Fruit fly (Drosophila melanogaster) whole organism, embryonic: ENCODE results near the gene CG7565.

Experiments
- ATbp ChIP-seq: fragments of 200-800 bp; sonication (Bioruptor generic); optimal IDR thresholded peaks from 2 replicates; lab custom pipeline; 2017; ENCODE audit warnings: missing biosample characterization, mild to moderate bottlenecking, missing genetic modification characterization, missing genetic modification reagents
- CG10267 ChIP-seq: fragments of 200-800 bp; sonication (Bioruptor generic); optimal IDR thresholded peaks from 2 replicates; lab custom pipeline; 2018; ENCODE audit warnings: missing biosample characterization, mild to moderate bottlenecking, missing genetic modification characterization, moderate library complexity
- CG10565 ChIP-seq: fragments of 200-800 bp; sonication (Bioruptor generic); optimal IDR thresholded peaks from 3 replicates; lab custom pipeline; 2016; ENCODE audit warnings: missing biosample characterization, mild to moderate bottlenecking, missing genetic modification characterization
- CG11085 ChIP-seq: fragments of 200-800 bp; sonication (Bioruptor generic); IDR thresholded peaks from 2 replicates; pipeline ENCODE4 v1.3.6; 2022; ENCODE audit warnings: missing biosample characterization, missing genetic modification characterization
- CG11456 ChIP-seq: fragments of 200-800 bp; sonication (Bioruptor generic); IDR thresholded peaks from 3 replicates; pipeline ENCODE4 v1.3.6; 2022; ENCODE audit warnings: missing biosample characterization, missing genetic modification characterization
- CG11504 ChIP-seq: fragments of 200-800 bp; sonication (Bioruptor generic); optimal IDR thresholded peaks from 3 replicates; lab custom pipeline; 2019; ENCODE audit warnings: missing biosample characterization, mild to moderate bottlenecking, missing genetic modification characterization, moderate library complexity
- CG11696 ChIP-seq: fragments of 200-800 bp; sonication (Bioruptor generic); IDR thresholded peaks from 2 replicates; pipeline ENCODE4 v1.3.6; 2022; ENCODE audit warnings: missing biosample characterization, missing genetic modification characterization
- CG12299 ChIP-seq: fragments of 200-800 bp; sonication (Bioruptor generic); optimal IDR thresholded peaks from 2 replicates; lab custom pipeline; 2018; ENCODE audit warnings: missing biosample characterization, mild to moderate bottlenecking, missing genetic modification characterization
- CG13775 ChIP-seq: fragments of 200-800 bp; sonication (Bioruptor generic); optimal IDR thresholded peaks from 3 replicates; lab custom pipeline; 2017; ENCODE audit warnings: missing biosample characterization, mild to moderate bottlenecking, missing genetic modification characterization
- CG15269 ChIP-seq: fragments of 200-800 bp; sonication (Bioruptor generic); optimal IDR thresholded peaks from 2 replicates; lab custom pipeline; 2018; ENCODE audit warnings: missing biosample characterization, mild to moderate bottlenecking, missing genetic modification characterization, moderate library complexity
- CG2199 ChIP-seq: fragments of 200-800 bp; sonication (Bioruptor generic); IDR thresholded peaks from 3 replicates; pipeline ENCODE4 v1.3.6; 2022; ENCODE audit warnings: missing biosample characterization, missing genetic modification characterization
- CG2889 ChIP-seq: fragments of 200-800 bp; sonication (Bioruptor generic); IDR thresholded peaks from 3 replicates; pipeline ENCODE4 v1.3.6; 2022; ENCODE audit warnings: missing biosample characterization, missing genetic modification characterization
- CG33557 ChIP-seq: fragments of 200-800 bp; sonication (Bioruptor generic); optimal IDR thresholded peaks from 2 replicates; lab custom pipeline; 2019; ENCODE audit warnings: missing biosample characterization, mild to moderate bottlenecking, missing genetic modification characterization, moderate library complexity
- CG3847 ChIP-seq: fragments of 200-800 bp; sonication (Bioruptor generic); IDR thresholded peaks from 2 replicates; pipeline ENCODE4 v1.3.6; 2022; ENCODE audit warnings: missing biosample characterization, missing genetic modification characterization
- CG42726 ChIP-seq: fragments of 200-800 bp; sonication (Bioruptor generic); IDR thresholded peaks from 2 replicates; pipeline ENCODE4 v1.3.6; 2022; ENCODE audit warnings: missing biosample characterization, missing genetic modification characterization; ENCODE audit not compliant: partially characterized antibody
- CG5180 ChIP-seq: fragments of 200-800 bp; sonication (Bioruptor generic); optimal IDR thresholded peaks from 3 replicates; lab custom pipeline; 2017; ENCODE audit warnings: missing biosample characterization, missing genetic modification characterization, mild to moderate bottlenecking, moderate library complexity, missing genetic modification reagents
- CG8089 ChIP-seq: fragments of 200-800 bp; sonication (Bioruptor generic); optimal IDR thresholded peaks from 3 replicates; lab custom pipeline; 2016; ENCODE audit warnings: missing biosample characterization, missing genetic modification characterization
- CG8478 ChIP-seq: fragments of >200 bp; optimal IDR thresholded peaks from 2 replicates; lab custom pipeline; 2018
- CG9797 ChIP-seq: fragments of 200-800 bp; sonication (Bioruptor generic); optimal IDR thresholded peaks from 3 replicates; lab custom pipeline; 2018; ENCODE audit warnings: missing biosample characterization, mild to moderate bottlenecking, missing genetic modification characterization
- CTCF ChIP-seq: fragments of 200-800 bp; sonication (Bioruptor generic); optimal IDR thresholded peaks from 2 replicates; lab custom pipeline; 2017; ENCODE audit warnings: missing biosample characterization, mild to moderate bottlenecking, missing genetic modification characterization, moderate library complexity
- Dbx ChIP-seq: fragments of 200-800 bp; sonication (Bioruptor generic); IDR thresholded peaks from 3 replicates; pipeline ENCODE4 v1.3.6; 2022; ENCODE audit warnings: missing biosample characterization, missing genetic modification characterization
- Dip3 ChIP-seq: fragments of 200-800 bp; sonication (Bioruptor generic); optimal IDR thresholded peaks from 3 replicates; lab custom pipeline; 2016; ENCODE audit warnings: missing biosample characterization, missing genetic modification characterization
- Dref ChIP-seq: fragments of 200-800 bp; sonication (Bioruptor generic); IDR thresholded peaks from 2 replicates; pipeline ENCODE4 v1.3.6; 2022; ENCODE audit warnings: missing biosample characterization, missing genetic modification characterization
- Elba2 ChIP-seq: fragments of 200-800 bp; sonication (Bioruptor generic); optimal IDR thresholded peaks from 3 replicates; lab custom pipeline; 2016; ENCODE audit warnings: missing biosample characterization, missing genetic modification characterization
- Ets65A ChIP-seq: fragments of 200-800 bp; sonication (Bioruptor generic); peaks from one replicate; lab custom pipeline; 2016; ENCODE audit warnings: missing biosample characterization, missing genetic modification characterization
- GATAe ChIP-seq: fragments of 200-800 bp; sonication (Bioruptor generic); conservative IDR thresholded peaks from 2 replicates; pipeline ENCODE4 v1.3.6; 2022; ENCODE audit warnings: missing biosample characterization, missing genetic modification characterization
- HHEX ChIP-seq: fragments of 200-800 bp; sonication (Bioruptor generic); optimal IDR thresholded peaks from 3 replicates; lab custom pipeline; 2017; ENCODE audit warnings: missing biosample characterization, mild to moderate bottlenecking, missing genetic modification characterization, missing genetic modification reagents
- Hmx ChIP-seq: fragments of 200-800 bp; sonication (Bioruptor generic); optimal IDR thresholded peaks from 2 replicates; lab custom pipeline; 2016; ENCODE audit warnings: missing biosample characterization, missing genetic modification characterization
- Pdp1 ChIP-seq, 2 experiments: fragments of 200-800 bp; sonication (Bioruptor generic); optimal IDR thresholded peaks; 3 replicates each; lab custom pipeline; 2016; ENCODE audit warnings: missing biosample characterization in 2 of 2, missing genetic modification characterization in 2 of 2, mild to moderate bottlenecking in 1 of 2, moderate library complexity in 1 of 2
- Spps ChIP-seq: fragments of 200-800 bp; sonication (Bioruptor generic); optimal IDR thresholded peaks from 2 replicates; lab custom pipeline; 2018; ENCODE audit warnings: missing biosample characterization, mild to moderate bottlenecking, missing genetic modification characterization
- Sry-δ ChIP-seq: fragments of 200-800 bp; sonication (Bioruptor generic); optimal IDR thresholded peaks from 2 replicates; lab custom pipeline; 2016; ENCODE audit warnings: missing biosample characterization, missing genetic modification characterization
- Usf ChIP-seq: fragments of 200-800 bp; sonication (Bioruptor generic); optimal IDR thresholded peaks from 2 replicates; lab custom pipeline; 2017; ENCODE audit warnings: missing genotype, missing biosample characterization, missing genetic modification characterization
- Xrp1 ChIP-seq: fragments of 200-800 bp; sonication (Bioruptor generic); IDR thresholded peaks from 2 replicates; pipeline ENCODE4 v1.3.6; 2022; ENCODE audit warnings: missing biosample characterization, missing genetic modification characterization
- corto ChIP-seq: fragments of 200-800 bp; sonication (Bioruptor generic); optimal IDR thresholded peaks from 2 replicates; lab custom pipeline; 2016; ENCODE audit warnings: missing biosample characterization, mild to moderate bottlenecking, missing genetic modification characterization, moderate library complexity
- da ChIP-seq: fragments of 200-800 bp; sonication (Bioruptor generic); optimal IDR thresholded peaks from 2 replicates; lab custom pipeline; 2016; ENCODE audit warnings: missing biosample characterization, missing genetic modification characterization
- emc ChIP-seq: fragments of 200-800 bp; sonication (Bioruptor generic); optimal IDR thresholded peaks from 2 replicates; lab custom pipeline; 2016; ENCODE audit warnings: missing biosample characterization, missing genetic modification characterization
- fd3F ChIP-seq: fragments of 200-800 bp; sonication (Bioruptor generic); optimal IDR thresholded peaks from 2 replicates; lab custom pipeline; 2018; ENCODE audit warnings: missing biosample characterization, mild to moderate bottlenecking, missing genetic modification characterization, moderate library complexity
- fu2 ChIP-seq: fragments of 200-800 bp; sonication (Bioruptor generic); optimal IDR thresholded peaks from 2 replicates; lab custom pipeline; 2016; ENCODE audit warnings: missing biosample characterization, missing genetic modification characterization
- hbn ChIP-seq: fragments of 200-800 bp; sonication (Bioruptor generic); IDR thresholded peaks from 2 replicates; pipeline ENCODE4 v1.3.6; 2022; ENCODE audit warnings: missing biosample characterization, missing genetic modification characterization; ENCODE audit not compliant: partially characterized antibody
- lab ChIP-seq: fragments of 200-800 bp; sonication (Bioruptor generic); optimal IDR thresholded peaks from 3 replicates; lab custom pipeline; 2017; ENCODE audit warnings: missing biosample characterization, missing genetic modification characterization, mild to moderate bottlenecking, moderate library complexity, missing genetic modification reagents
- nmo ChIP-seq: fragments of 200-800 bp; sonication (Bioruptor generic); optimal IDR thresholded peaks from 2 replicates; lab custom pipeline; 2018; ENCODE audit warnings: missing biosample characterization, mild to moderate bottlenecking, missing genetic modification characterization, moderate library complexity
- odd ChIP-seq: fragments of 200-800 bp; sonication (Bioruptor generic); optimal IDR thresholded peaks from 2 replicates; lab custom pipeline; 2017; ENCODE audit warnings: missing biosample characterization, mild to moderate bottlenecking, missing genetic modification characterization
- pnt ChIP-seq: fragments of 200-800 bp; sonication (Bioruptor generic); optimal IDR thresholded peaks from 3 replicates; lab custom pipeline; 2016; ENCODE audit warnings: missing biosample characterization, missing genetic modification characterization
- prd ChIP-seq, 3 experiments: fragments of >200 bp in 2 of 3; fragments of 200-800 bp in 1 of 3; sonication (Bioruptor generic) in 1 of 3; optimal IDR thresholded peaks in 2 of 3; IDR thresholded peaks in 1 of 3; 2 replicates in 2 of 3; 3 replicates in 1 of 3; pipeline versions ENCODE4 v1.3.6 to Lab custom; 2017 to 2022; ENCODE audit warnings: missing biosample characterization in 1 of 3, missing genetic modification characterization in 1 of 3
- psq ChIP-seq: fragments of 200-800 bp; sonication (Bioruptor generic); optimal IDR thresholded peaks from 2 replicates; lab custom pipeline; 2017; ENCODE audit warnings: missing biosample characterization, missing genetic modification characterization
- salm ChIP-seq: fragments of 200-800 bp; sonication (Bioruptor generic); optimal IDR thresholded peaks from 2 replicates; lab custom pipeline; 2018; ENCODE audit warnings: missing biosample characterization, mild to moderate bottlenecking, missing genetic modification characterization
- sqz ChIP-seq: fragments of 200-800 bp; sonication (Bioruptor generic); optimal IDR thresholded peaks from 3 replicates; lab custom pipeline; 2018; ENCODE audit warnings: missing biosample characterization, mild to moderate bottlenecking, missing genetic modification characterization
- sr ChIP-seq: fragments of 200-800 bp; sonication (Bioruptor generic); IDR thresholded peaks from 3 replicates; pipeline ENCODE4 v1.3.6; 2022; ENCODE audit warnings: missing biosample characterization, missing genetic modification characterization
- vnd ChIP-seq: fragments of 200-800 bp; sonication (Bioruptor generic); IDR thresholded peaks from 3 replicates; pipeline ENCODE4 v1.3.6; 2022; ENCODE audit warnings: missing biosample characterization, missing genetic modification characterization; ENCODE audit not compliant: partially characterized antibody
- wdn ChIP-seq: fragments of 200-800 bp; sonication (Bioruptor generic); IDR thresholded peaks from 2 replicates; pipeline ENCODE4 v1.3.6; 2022; ENCODE audit warnings: missing biosample characterization, missing genetic modification characterization
- zf30C ChIP-seq: fragments of 200-800 bp; sonication (Bioruptor generic); optimal IDR thresholded peaks from 3 replicates; lab custom pipeline; 2018; ENCODE audit warnings: missing biosample characterization, mild to moderate bottlenecking, missing genetic modification characterization

The CG7565 gene

dm6 chr3L:8091650-8092068 lies at the start of gene CG7565 (continued):
- TF ChIP-seq hbn (GFP tag; lab: Robert Waterston, UW) (0 out of 2 replicates have a peak, but pooled peaks have one; percentile 32), emc (GFP tag; lab: Kevin White, UChicago) (no peak), CG2199 (GFP tag; lab: Robert Waterston, UW) (no peak), Xrp1 (GFP tag; lab: Robert Waterston, UW) (peak; percentile 62), CG10267 (tag; lab: Kevin White, UChicago) (peak; percentile 93), nmo (GFP tag; lab: Kevin White, UChicago) (no peak), CG8089 (GFP tag; lab: Kevin White, UChicago) (peak; percentile 17), zf30C (no peak), Usf (GFP tag; lab: Kevin White, UChicago) (no peak), Dref (GFP tag; lab: Robert Waterston, UW) (no peak), CG2889 (no peak), odd (GFP tag; lab: Kevin White, UChicago) (peak; percentile 52), CG13775 (GFP tag; lab: Kevin White, UChicago) (peak; percentile 32), pnt (GFP tag; lab: Kevin White, UChicago) (no peak), Hmx (no peak), CG9797 (GFP tag; lab: Kevin White, UChicago) (no peak), CG42726 (GFP tag; lab: Robert Waterston, UW) (no peak), CTCF (GFP tag; lab: Kevin White, UChicago) (peak; percentile 21), vnd (GFP tag; lab: Robert Waterston, UW) (no peak), psq (GFP tag; lab: Kevin White, UChicago) (no peak), sqz (peak; percentile 77), GATAe (GFP tag; lab: Robert Waterston, UW) (no peak), fd3F (GFP tag; lab: Kevin White, UChicago) (no peak), ATbp (GFP tag; lab: Kevin White, UChicago) (no peak), Sry-δ (peak; percentile 64)

dm6 chr3L:8137448-8137906 lies 45.9 kb upstream of the CG7565 start, which contains the start of the genes Setx and mus301:
Setx (minus strand) TSS chr3L:8137498.
mus301 (plus strand) TSS chr3L:8137808.
- TF ChIP-seq wdn = peak; percentile 66; the same call in 1 of the 2 replicates
- peak; percentile 89 for TF ChIP-seq nmo (GFP tag; lab: Kevin White, UChicago)
- TF ChIP-seq sr (GFP tag; lab: Robert Waterston, UW) = no peak
- TF ChIP-seq Dip3 (GFP tag; lab: Kevin White, UChicago) = peak; percentile 91
- peak; percentile 40 for TF ChIP-seq Spps (tag; lab: Kevin White, UChicago)
- TF ChIP-seq da (GFP tag; lab: Kevin White, UChicago) = peak; percentile 72
- TF ChIP-seq CG33557 (GFP tag; lab: Kevin White, UChicago) = peak; percentile 69
- no peak for TF ChIP-seq salm (tag; lab: Kevin White, UChicago)
- peak; percentile 88 for TF ChIP-seq Dbx (GFP tag; lab: Robert Waterston, UW)
- TF ChIP-seq CG5180 = no peak
- TF ChIP-seq Elba2 (GFP tag; lab: Kevin White, UChicago) = peak; percentile 98
- TF ChIP-seq prd (optimal IDR thresholded peaks at IDR 0.05; lab: Kevin White, UChicago) = no peak
- TF ChIP-seq prd (GFP tag; IDR thresholded peaks at IDR 0.05; lab: Robert Waterston, UW) = peak; percentile 84
- peak; percentile 82 to 88 for TF ChIP-seq Pdp1 (GFP tag; optimal IDR thresholded peaks at IDR 0.05; lab: Kevin White, UChicago)
- no peak for TF ChIP-seq CG11696 (GFP tag; lab: Robert Waterston, UW)
- TF ChIP-seq HHEX (GFP tag; lab: Kevin White, UChicago) = peak; percentile 69
- TF ChIP-seq CG11504 (tag; lab: Kevin White, UChicago) = no peak
- TF ChIP-seq CG3847 = peak; percentile 93
- TF ChIP-seq CG8478 = no peak
- TF ChIP-seq CG15269 = no peak
- peak; percentile 82 for TF ChIP-seq fu2 (GFP tag; lab: Kevin White, UChicago)
- TF ChIP-seq Ets65A (GFP tag; lab: Kevin White, UChicago) = peak; percentile 99
- peak; percentile 48 for TF ChIP-seq CG10565 (GFP tag; lab: Kevin White, UChicago)
- peak; percentile 11 for TF ChIP-seq corto (GFP tag; lab: Kevin White, UChicago)
- TF ChIP-seq CG11085 = peak; percentile 83
- TF ChIP-seq CG11456 (GFP tag; lab: Robert Waterston, UW) = peak; percentile 87
- TF ChIP-seq CG12299 (tag; lab: Kevin White, UChicago) = peak; percentile 36
- TF ChIP-seq lab (GFP tag; lab: Kevin White, UChicago) = no peak
- TF ChIP-seq ATbp (GFP tag; lab: Kevin White, UChicago) = peak; percentile 30
